Worm (Caenorhabditis elegans) whole organism, L2 larva: ENCODE data around the gene glo-4.
A peak's percentile ranks its signal among the peaks of the same experiment; 100 is the strongest.

ENCODE experiments used
- C34F6.9 ChIP-seq: fragments of 150-350 bp; optimal IDR thresholded peaks from 2 replicates; lab custom pipeline; 2014; ENCODE audit warnings: missing biosample characterization, missing genetic modification characterization
- R02D3.7 ChIP-seq: fragments of 150-350 bp; optimal IDR thresholded peaks from 2 replicates; lab custom pipeline; 2014; ENCODE audit warnings: missing biosample characterization, missing genetic modification characterization
- ZK546.5 ChIP-seq: sonication (generic microtip); optimal IDR thresholded peaks from 2 replicates; lab custom pipeline; 2017; ENCODE audit warnings: missing biosample characterization, missing genetic modification characterization
- ceh-16 ChIP-seq: fragments of 150-350 bp; optimal IDR thresholded peaks from 2 replicates; lab custom pipeline; 2014; ENCODE audit warnings: missing biosample characterization, missing genetic modification characterization
- egl-27 ChIP-seq: sonication (generic microtip); optimal IDR thresholded peaks from 3 replicates; lab custom pipeline; 2017; ENCODE audit warnings: missing biosample characterization, missing genetic modification reagents, missing genetic modification characterization
- elt-3 ChIP-seq: sonication (generic microtip); optimal IDR thresholded peaks from 2 replicates; lab custom pipeline; 2017; ENCODE audit warnings: missing biosample characterization, missing genetic modification characterization
- fos-1 ChIP-seq: fragments of 150-350 bp; optimal IDR thresholded peaks from 2 replicates; lab custom pipeline; 2014; ENCODE audit warnings: missing biosample characterization, missing genetic modification characterization
- lin-13 ChIP-seq: fragments of 150-350 bp; optimal IDR thresholded peaks from 2 replicates; lab custom pipeline; 2014; ENCODE audit warnings: missing biosample characterization, missing genetic modification reagents, missing genetic modification characterization
- lsy-2 ChIP-seq, 2 experiments: fragments of 150-350 bp in 1 of 2; sonication (generic microtip) in 1 of 2; optimal IDR thresholded peaks; 2 replicates each; lab custom pipeline; 2014 to 2017; ENCODE audit warnings: missing biosample characterization in 2 of 2, missing genetic modification characterization in 2 of 2
- mab-5 ChIP-seq: fragments of 150-350 bp; optimal IDR thresholded peaks from 2 replicates; lab custom pipeline; 2014; ENCODE audit warnings: missing biosample characterization, missing genetic modification characterization
- mbf-1 ChIP-seq: sonication (generic microtip); optimal IDR thresholded peaks from 2 replicates; lab custom pipeline; 2017; ENCODE audit warnings: missing biosample characterization, missing genetic modification characterization
- mdl-1 ChIP-seq, 2 experiments: fragments of 150-350 bp in 1 of 2; sonication (generic microtip) in 1 of 2; optimal IDR thresholded peaks; 2 replicates each; lab custom pipeline; 2017; ENCODE audit warnings: missing biosample characterization in 2 of 2, missing genetic modification characterization in 2 of 2
- nhr-10 ChIP-seq: sonication (generic microtip); optimal IDR thresholded peaks from 2 replicates; lab custom pipeline; 2017; ENCODE audit warnings: missing biosample characterization, missing genetic modification characterization
- nhr-11 ChIP-seq: fragments of 150-350 bp; optimal IDR thresholded peaks from 2 replicates; lab custom pipeline; 2014; ENCODE audit warnings: missing biosample characterization, missing genetic modification characterization
- nhr-129 ChIP-seq: fragments of 150-350 bp; optimal IDR thresholded peaks from 2 replicates; lab custom pipeline; 2014; ENCODE audit warnings: missing biosample characterization, missing genetic modification characterization
- nhr-237 ChIP-seq: fragments of 150-350 bp; optimal IDR thresholded peaks from 2 replicates; lab custom pipeline; 2014; ENCODE audit warnings: missing biosample characterization, missing genetic modification characterization
- nhr-77 ChIP-seq: fragments of 150-350 bp; optimal IDR thresholded peaks from 2 replicates; lab custom pipeline; 2014; ENCODE audit warnings: missing biosample characterization, missing genetic modification characterization
- sem-4 ChIP-seq: fragments of 150-350 bp; optimal IDR thresholded peaks from 2 replicates; lab custom pipeline; 2014; ENCODE audit warnings: missing biosample characterization, missing genetic modification reagents, missing genetic modification characterization
- skn-1 ChIP-seq: sonication (generic microtip); optimal IDR thresholded peaks from 2 replicates; lab custom pipeline; 2017; ENCODE audit warnings: missing biosample characterization, missing genetic modification characterization
- sma-3 ChIP-seq: sonication (generic microtip); optimal IDR thresholded peaks from 2 replicates; lab custom pipeline; 2016; ENCODE audit warnings: missing genetic modification reagents, missing genetic modification characterization, missing compliant biosample characterization
- sma-9 ChIP-seq, 2 experiments: fragments of 150-350 bp in 1 of 2; sonication (generic microtip) in 1 of 2; optimal IDR thresholded peaks; 2 replicates each; lab custom pipeline; 2014 to 2016; ENCODE audit warnings: missing genetic modification characterization in 2 of 2, mild to moderate bottlenecking in 1 of 2, missing biosample characterization in 1 of 2, missing compliant biosample characterization in 1 of 2, missing genetic modification reagents in 1 of 2, moderate library complexity in 1 of 2
- unc-55 ChIP-seq: fragments of 150-350 bp; sonication (generic microtip); optimal IDR thresholded peaks from 3 replicates; lab custom pipeline; 2014; ENCODE audit warnings: missing biosample characterization, missing genetic modification reagents, missing genetic modification characterization
- unc-62 ChIP-seq: fragments of 150-350 bp; optimal IDR thresholded peaks from 2 replicates; lab custom pipeline; 2014; ENCODE audit warnings: missing biosample characterization, missing genetic modification reagents, missing genetic modification characterization
- zag-1 ChIP-seq: fragments of 150-350 bp; optimal IDR thresholded peaks from 2 replicates; lab custom pipeline; 2014; ENCODE audit warnings: missing biosample characterization, missing genetic modification characterization
- ztf-11 ChIP-seq: sonication (generic microtip); optimal IDR thresholded peaks from 2 replicates; lab custom pipeline; 2017; ENCODE audit warnings: missing biosample characterization, missing genetic modification characterization
- ztf-4 ChIP-seq: fragments of 150-350 bp; optimal IDR thresholded peaks from 2 replicates; lab custom pipeline; 2014; ENCODE audit warnings: missing biosample characterization, missing genetic modification characterization

Gene glo-4

DNA sequence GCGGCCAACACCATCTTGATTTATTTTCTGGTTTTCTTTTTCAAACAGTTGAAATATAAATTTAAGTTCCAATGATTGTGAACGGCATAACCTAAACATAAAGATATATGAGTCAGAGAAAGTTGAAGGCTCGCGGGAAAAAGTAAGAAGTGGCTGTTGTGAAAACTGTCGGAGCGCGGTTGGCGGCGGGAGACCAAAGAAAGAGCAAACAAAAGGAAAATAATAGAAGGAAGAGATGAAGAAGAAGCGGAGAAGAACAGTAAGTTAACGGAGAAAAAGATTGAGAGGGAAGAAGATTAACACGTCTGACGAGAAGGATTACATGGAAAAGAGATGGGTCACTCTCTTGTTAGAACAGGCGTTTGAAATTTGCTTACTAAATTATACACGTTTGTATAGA is 35.6 kb downstream of the glo-4 start, which contains the start of gene inx-10:
TSS of gene inx-10 (minus strand) at position 101 of the 400 bp plus-strand sequence.
- TF ChIP-seq lsy-2 (tag; optimal IDR thresholded peaks at IDR 0.05; lab: Kevin White, UChicago) (no peak), nhr-11 (tag; lab: Kevin White, UChicago) (no peak), sma-9 (GFP tag; optimal IDR thresholded peaks at IDR 0.05; lab: Kevin White, UChicago) (no peak), sma-9 (tag; optimal IDR thresholded peaks at IDR 0.05; lab: Kevin White, UChicago) (no peak), nhr-237 (no peak), ZK546.5 (tag; lab: Kevin White, UChicago) (no peak)

DNA sequence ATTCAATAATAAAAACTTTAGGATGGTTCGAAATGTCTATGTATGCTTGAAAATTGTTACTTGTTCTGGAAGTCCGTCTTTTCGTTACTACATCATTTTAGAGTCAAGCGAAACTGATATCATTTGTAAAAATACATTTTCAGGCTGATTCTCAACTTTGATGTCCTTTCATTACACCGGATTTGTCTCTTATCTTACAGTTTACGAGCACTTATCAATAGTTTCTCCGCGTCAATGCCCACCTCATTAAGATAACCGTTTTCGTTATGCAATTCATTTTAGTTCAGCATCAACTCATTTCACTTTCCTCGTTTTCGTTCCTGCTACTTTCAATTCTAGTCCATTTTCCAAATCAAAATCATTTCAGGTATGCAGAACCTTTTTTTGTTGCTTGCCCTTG is 40.3 kb downstream of the glo-4 start, which contains the start of gene asp-2:
TSS of gene asp-2 (plus strand) at position 368 of the 400 bp plus-strand sequence.
- TF ChIP-seq ceh-16 (tag; lab: Kevin White, UChicago) (no peak), fos-1 (peak; percentile 79), sma-9 (GFP tag; optimal IDR thresholded peaks at IDR 0.05; lab: Kevin White, UChicago) (peak; percentile 49), sma-9 (tag; optimal IDR thresholded peaks at IDR 0.05; lab: Kevin White, UChicago) (no peak)

DNA sequence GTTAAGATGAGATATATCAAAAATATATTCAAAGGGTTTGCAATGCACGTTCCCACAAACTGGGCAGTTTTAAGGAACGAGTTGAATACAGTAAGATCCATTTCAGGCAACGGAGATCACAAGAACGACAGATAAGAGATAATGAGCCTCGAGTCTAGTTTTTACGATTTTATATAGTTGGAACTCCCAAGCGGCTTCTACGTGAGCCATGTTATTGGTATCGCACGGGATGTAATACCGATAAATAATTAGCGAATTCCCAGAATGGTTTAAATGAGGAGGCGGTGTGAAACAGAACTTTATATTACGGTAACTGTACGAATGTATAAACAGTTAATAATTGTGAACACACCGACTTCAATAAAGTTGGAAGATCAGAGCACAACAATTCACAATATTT is 44.1 kb downstream of the glo-4 start, which contains the start of gene str-177:
TSS of gene str-177 (minus strand) at position 101 of the 400 bp plus-strand sequence.
- TF ChIP-seq R02D3.7 (no peak), sem-4 (tag; lab: Kevin White, UChicago) (no peak), sma-9 (GFP tag; optimal IDR thresholded peaks at IDR 0.05; lab: Kevin White, UChicago) (no peak), sma-9 (tag; optimal IDR thresholded peaks at IDR 0.05; lab: Kevin White, UChicago) (no peak), lin-13 (GFP tag; lab: Kevin White, UChicago) (no peak), ZK546.5 (tag; lab: Kevin White, UChicago) (no peak), egl-27 (tag; lab: Kevin White, UChicago) (no peak), mbf-1 (tag; lab: Kevin White, UChicago) (no peak), nhr-11 (tag; lab: Kevin White, UChicago) (no peak), zag-1 (tag; lab: Kevin White, UChicago) (no peak), nhr-10 (tag; lab: Kevin White, UChicago) (no peak), ztf-11 (tag; lab: Kevin White, UChicago) (no peak)
- TF ChIP-seq, all 48 proteins: peak for 0

DNA sequence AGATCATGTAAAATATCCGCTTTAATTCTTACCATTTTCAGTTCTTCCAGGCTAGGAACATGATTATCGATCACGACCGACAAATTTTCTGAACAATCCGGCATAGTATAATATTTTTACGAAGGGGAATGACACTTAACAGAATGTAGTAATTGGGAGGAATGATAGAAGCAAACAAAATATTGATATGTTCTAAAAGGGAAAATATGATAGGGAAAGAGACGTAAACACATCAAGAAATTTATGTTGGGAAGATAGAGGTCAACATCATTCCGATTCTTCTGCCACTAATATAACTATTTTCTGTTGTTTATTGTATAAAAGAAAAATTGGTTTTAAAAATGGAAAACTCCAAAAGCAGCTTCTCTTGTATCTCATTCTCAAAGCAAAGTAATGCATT is 45.9 kb downstream of the glo-4 start, which contains the start of gene C24B5.4:
TSS of gene C24B5.4 (minus strand) at position 206 of the 400 bp plus-strand sequence.
- TF ChIP-seq egl-27 (tag; lab: Kevin White, UChicago) (no peak), ztf-4 (tag; lab: Kevin White, UChicago) (no peak), C34F6.9 (tag; lab: Kevin White, UChicago) (no peak), nhr-129 (tag; lab: Kevin White, UChicago) (no peak), ztf-11 (tag; lab: Kevin White, UChicago) (no peak)

DNA sequence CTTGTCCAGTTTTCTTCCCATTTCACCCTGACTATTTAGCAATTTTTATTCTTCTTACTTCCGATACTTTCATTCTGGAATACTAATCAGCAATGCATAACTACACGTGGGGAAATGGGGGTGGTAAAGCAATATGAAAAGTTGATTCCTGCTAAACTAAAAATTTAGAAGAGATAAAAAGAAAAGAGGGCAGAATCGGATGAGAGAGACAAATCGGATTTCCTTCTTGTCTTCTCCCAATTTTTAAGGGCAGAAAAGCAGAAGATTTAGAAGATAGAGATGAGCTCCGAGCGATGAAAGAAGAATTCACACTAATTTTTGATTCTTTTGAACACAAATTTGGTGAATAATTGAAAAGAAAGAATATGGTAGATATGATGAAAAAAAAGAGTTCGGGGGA is 49.0 kb downstream of the glo-4 start:
- TF ChIP-seq sem-4 (tag; lab: Kevin White, UChicago) (peak; percentile 43), unc-55 (GFP tag; lab: Kevin White, UChicago) (peak; percentile 49), mab-5 (tag; lab: Kevin White, UChicago) (no peak), C34F6.9 (tag; lab: Kevin White, UChicago) (peak; percentile 14), nhr-77 (no peak), mdl-1 (tag; optimal IDR thresholded peaks at IDR 0.05; lab: Kevin White, UChicago) (peak in 1 of 2 experiments; percentile 5), lsy-2 (tag; optimal IDR thresholded peaks at IDR 0.05; lab: Kevin White, UChicago) (peak in 1 of 2 experiments; percentile 22)

DNA sequence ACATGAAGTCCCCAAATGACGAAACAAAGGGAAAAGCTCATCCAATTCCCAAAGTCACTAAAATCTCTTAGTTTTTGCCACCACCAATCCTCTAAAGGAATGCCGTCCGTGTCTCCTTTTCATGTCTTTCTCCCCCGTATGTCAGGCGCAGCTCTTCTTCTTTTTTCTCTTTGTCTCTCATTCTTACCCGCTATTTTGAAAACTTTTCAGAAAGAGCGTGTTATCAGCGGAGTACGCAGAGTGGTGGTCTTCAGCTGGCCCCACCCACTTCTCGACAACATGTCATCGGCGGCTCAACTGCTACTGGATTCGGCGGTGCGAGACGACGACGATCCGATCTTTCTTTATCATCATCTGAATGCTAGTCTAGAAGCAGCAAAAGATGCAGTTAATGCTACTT is 51.6 kb downstream of the glo-4 start, which contains the start of gene sphr-1:
TSS of gene sphr-1 (plus strand) at position 205 of the 400 bp plus-strand sequence.
- TF ChIP-seq nhr-129 (tag; lab: Kevin White, UChicago) (no peak), zag-1 (tag; lab: Kevin White, UChicago) (peak; percentile 13), nhr-237 (no peak), fos-1 (no peak), elt-3 (no peak)

DNA sequence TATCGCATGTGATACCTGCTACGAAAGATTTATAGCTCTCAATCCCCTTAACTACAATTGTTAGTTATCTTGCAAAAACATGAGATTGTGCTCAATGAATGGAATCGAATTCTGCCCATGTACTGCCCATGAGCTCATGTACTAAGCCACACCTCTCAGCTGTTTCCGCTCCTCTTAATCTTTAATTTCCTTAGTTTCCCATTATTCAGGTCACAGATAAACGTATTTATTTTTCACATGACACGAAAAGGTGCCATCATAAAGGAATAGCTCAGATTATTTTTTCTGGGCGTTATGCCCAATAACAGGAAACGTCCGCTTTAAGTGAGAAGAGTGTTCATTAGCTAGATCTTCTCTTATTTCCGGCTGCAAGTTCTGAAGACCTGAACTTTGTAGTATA is 57.0 kb downstream of the glo-4 start:
- TF ChIP-seq unc-62 (no peak), lsy-2 (tag; optimal IDR thresholded peaks at IDR 0.05; lab: Kevin White, UChicago) (no peak), sma-3 (GFP tag; lab: Kevin White, UChicago) (no peak), sma-9 (GFP tag; optimal IDR thresholded peaks at IDR 0.05; lab: Kevin White, UChicago) (no peak), sma-9 (tag; optimal IDR thresholded peaks at IDR 0.05; lab: Kevin White, UChicago) (no peak), nhr-10 (tag; lab: Kevin White, UChicago) (no peak), sem-4 (tag; lab: Kevin White, UChicago) (no peak), unc-55 (GFP tag; lab: Kevin White, UChicago) (no peak), skn-1 (tag; lab: Kevin White, UChicago) (no peak), ceh-16 (tag; lab: Kevin White, UChicago) (no peak)
